Fruit fly (Drosophila melanogaster): ENCODE data around the gene CG15535.

- TF ChIP-seq vfl (GFP tag; optimal IDR thresholded peaks at IDR 0.05) (no peak), CG11085 (GFP tag; IDR thresholded peaks at IDR 0.05) (no peak)
These were observed 42.8 kb upstream of the CG15535 start for dm6 chr3R:30466515-30466914.

Measured in whole organism, embryonic.